Worm (Caenorhabditis elegans): ENCODE results near the gene F22B5.4.

F22B5.4 gene

ce11 chrII:8483124-8483792 lies 33.7 kb downstream of the F22B5.4 start (continued):
- TF ChIP-seq Y116A8C.19 (tag; optimal IDR thresholded peaks at IDR 0.05; ENCODE audit: borderline replicate concordance) (no peak), unc-130 (tag; optimal IDR thresholded peaks at IDR 0.05) (no peak), efl-1 (optimal IDR thresholded peaks at IDR 0.05) (peak; percentile 33 to 51), efl-1 (GFP tag; optimal IDR thresholded peaks at IDR 0.05 in 1 of 2) (peak; percentile 68 to 93), C34B4.2 (tag; optimal IDR thresholded peaks at IDR 0.05) (no peak), snu-23 (GFP tag; optimal IDR thresholded peaks at IDR 0.05) (no peak), grh-1 (GFP tag; IDR thresholded peaks at IDR 0.05) (no peak), ceh-8 (GFP tag; optimal IDR thresholded peaks at IDR 0.05) (no peak), ama-1 (optimal IDR thresholded peaks at IDR 0.05) (no peak), isw-1 (GFP tag; IDR thresholded peaks at IDR 0.05) (no peak), dsc-1 (tag; optimal IDR thresholded peaks at IDR 0.05) (no peak), tlp-1 (tag; optimal IDR thresholded peaks at IDR 0.05) (no peak), C16A3.4 (tag; optimal IDR thresholded peaks at IDR 0.05) (no peak), nhr-76 (tag; optimal IDR thresholded peaks at IDR 0.05) (no peak), elt-2 (tag; optimal IDR thresholded peaks at IDR 0.05) (no peak), dpl-1 (GFP tag; optimal IDR thresholded peaks at IDR 0.05) (peak; percentile 45 to 75 (median 56)), rnt-1 (tag; optimal IDR thresholded peaks at IDR 0.05) (peak; percentile 41), lsy-2 (tag; optimal IDR thresholded peaks at IDR 0.05) (peak; percentile 56 to 93), mep-1 (tag; optimal IDR thresholded peaks at IDR 0.05) (no peak), aly-2 (tag; optimal IDR thresholded peaks at IDR 0.05) (no peak), vab-15 (tag; optimal IDR thresholded peaks at IDR 0.05) (no peak), lin-13 (GFP tag; optimal IDR thresholded peaks at IDR 0.05) (no peak), elt-3 (tag; optimal IDR thresholded peaks at IDR 0.05) (no peak), pax-3 (tag; optimal IDR thresholded peaks at IDR 0.05) (no peak), sptf-1 (tag; optimal IDR thresholded peaks at IDR 0.05) (no peak), pqm-1 (tag; optimal IDR thresholded peaks at IDR 0.05) (no peak), swsn-7 (tag; optimal IDR thresholded peaks at IDR 0.05) (peak; percentile 13), sox-4 (tag; optimal IDR thresholded peaks at IDR 0.05) (no peak), fkh-8 (tag; optimal IDR thresholded peaks at IDR 0.05) (no peak), nhr-71 (tag; optimal IDR thresholded peaks at IDR 0.05) (peak; percentile 48), mdl-1 (tag; optimal IDR thresholded peaks at IDR 0.05) (no peak), C04F5.9 (tag; optimal IDR thresholded peaks at IDR 0.05) (no peak), egl-27 (tag; optimal IDR thresholded peaks at IDR 0.05) (no peak), nhr-11 (tag; optimal IDR thresholded peaks at IDR 0.05) (no peak), unc-62 (GFP tag; optimal IDR thresholded peaks at IDR 0.05) (no peak), snpc-4 (tag; optimal IDR thresholded peaks at IDR 0.05) (no peak), skn-1 (tag; optimal IDR thresholded peaks at IDR 0.05) (no peak), lin-15B (tag; optimal IDR thresholded peaks at IDR 0.05) (no peak), nhr-28 (tag; optimal IDR thresholded peaks at IDR 0.05) (no peak), fkh-4 (tag; optimal IDR thresholded peaks at IDR 0.05; ENCODE audit: borderline replicate concordance) (no peak), unc-86 (tag; optimal IDR thresholded peaks at IDR 0.05) (peak; percentile 6), ceh-90 (tag; optimal IDR thresholded peaks at IDR 0.05) (no peak), irx-1 (tag; optimal IDR thresholded peaks at IDR 0.05) (no peak)

- TF ChIP-seq lin-35 (GFP tag; optimal IDR thresholded peaks at IDR 0.05) (no peak), dsc-1 (tag; optimal IDR thresholded peaks at IDR 0.05) (no peak), pqm-1 (tag; optimal IDR thresholded peaks at IDR 0.05) (no peak), sptf-1 (tag; optimal IDR thresholded peaks at IDR 0.05) (no peak), nhr-77 (tag; optimal IDR thresholded peaks at IDR 0.05) (no peak), nhr-71 (tag; optimal IDR thresholded peaks at IDR 0.05) (peak; percentile 27), snu-23 (GFP tag; optimal IDR thresholded peaks at IDR 0.05) (peak; percentile 53), lin-39 (tag; optimal IDR thresholded peaks at IDR 0.05) (no peak), fkh-8 (tag; optimal IDR thresholded peaks at IDR 0.05) (peak; percentile 54), nhr-12 (tag; optimal IDR thresholded peaks at IDR 0.05) (no peak), hpl-2 (GFP tag; optimal IDR thresholded peaks at IDR 0.05) (no peak), skn-1 (tag; optimal IDR thresholded peaks at IDR 0.05) (peak; percentile 97), unc-30 (tag; optimal IDR thresholded peaks at IDR 0.05) (no peak), fos-1 (tag; optimal IDR thresholded peaks at IDR 0.05) (no peak), nhr-237 (tag; optimal IDR thresholded peaks at IDR 0.05) (no peak), mdl-1 (tag; optimal IDR thresholded peaks at IDR 0.05) (no peak), lin-13 (GFP tag; optimal IDR thresholded peaks at IDR 0.05) (no peak), efl-1 (optimal IDR thresholded peaks at IDR 0.05) (no peak), efl-1 (GFP tag; optimal IDR thresholded peaks at IDR 0.05 in 1 of 2) (peak in 1 of 2 experiments; percentile 46), lin-14 (GFP tag; optimal IDR thresholded peaks at IDR 0.05) (peak; percentile 79), pag-3 (tag; optimal IDR thresholded peaks at IDR 0.05; ENCODE audit: borderline replicate concordance, insufficient read depth) (no peak), elt-2 (tag; optimal IDR thresholded peaks at IDR 0.05) (no peak)
Measured at ce11 chrII:8483793-8484186, 34.3 kb downstream of the F22B5.4 start, which contains the start of gene taap-1. Gene taap-1, minus strand, starts transcription at chrII:8483871.

Data from whole organism, L1 larva.